Fruit fly (Drosophila melanogaster) whole organism, embryonic: ENCODE results near the gene CG3117.

ENCODE experiments used
- ATbp ChIP-seq: fragments of 200-800 bp; sonication (Bioruptor generic); optimal IDR thresholded peaks from 2 replicates; lab custom pipeline; 2017; ENCODE audit warnings: missing biosample characterization, mild to moderate bottlenecking, missing genetic modification characterization, missing genetic modification reagents
- Awh ChIP-seq: fragments of 200-800 bp; sonication (Bioruptor generic); IDR thresholded peaks from 2 replicates; pipeline ENCODE4, ENCODE4 v1.3.6; 2022; ENCODE audit warnings: missing biosample characterization, missing genetic modification characterization
- BtbVII ChIP-seq: fragments of 200-800 bp; sonication (Bioruptor generic); optimal IDR thresholded peaks from 3 replicates; lab custom pipeline; 2017; ENCODE audit warnings: missing biosample characterization, mild to moderate bottlenecking, missing genetic modification characterization
- CG14710 ChIP-seq: fragments of 200-800 bp; sonication (Bioruptor generic); optimal IDR thresholded peaks from 3 replicates; lab custom pipeline; 2019; ENCODE audit warnings: missing biosample characterization, mild to moderate bottlenecking, missing genetic modification characterization, moderate library complexity
- CG15011 ChIP-seq: fragments of 200-800 bp; sonication (Bioruptor generic); optimal IDR thresholded peaks from 3 replicates; lab custom pipeline; 2018; ENCODE audit warnings: missing biosample characterization, mild to moderate bottlenecking, missing genetic modification characterization
- CG15514 ChIP-seq: fragments of 200-800 bp; sonication (Bioruptor generic); optimal IDR thresholded peaks from 3 replicates; lab custom pipeline; 2017; ENCODE audit warnings: missing biosample characterization, missing genetic modification characterization, mild to moderate bottlenecking, moderate library complexity, missing genetic modification reagents
- CG15601 ChIP-seq: fragments of 200-800 bp; sonication (Bioruptor generic); optimal IDR thresholded peaks from 3 replicates; lab custom pipeline; 2019; ENCODE audit warnings: missing biosample characterization, mild to moderate bottlenecking, missing genetic modification characterization, moderate library complexity
- CG15696 ChIP-seq: fragments of 200-800 bp; sonication (Bioruptor generic); optimal IDR thresholded peaks from 2 replicates; lab custom pipeline; 2019; ENCODE audit warnings: missing biosample characterization, mild to moderate bottlenecking, missing genetic modification characterization, moderate library complexity
- CG1603 ChIP-seq: fragments of 200-800 bp; sonication (Bioruptor generic); optimal IDR thresholded peaks from 2 replicates; lab custom pipeline; 2019; ENCODE audit warnings: missing biosample characterization, mild to moderate bottlenecking, missing genetic modification characterization, moderate library complexity
- CG17186 ChIP-seq: fragments of 200-800 bp; sonication (Bioruptor generic); optimal IDR thresholded peaks from 3 replicates; lab custom pipeline; 2017; ENCODE audit warnings: missing biosample characterization, missing genetic modification reagents, missing genetic modification characterization
- CG17328 ChIP-seq: fragments of 200-800 bp; sonication (Bioruptor generic); IDR thresholded peaks from 2 replicates; pipeline ENCODE4 v1.3.6; 2022; ENCODE audit warnings: missing biosample characterization, missing genetic modification characterization
- CG17568 ChIP-seq: fragments of 200-800 bp; sonication (Bioruptor generic); optimal IDR thresholded peaks from 2 replicates; lab custom pipeline; 2018; ENCODE audit warnings: missing biosample characterization, mild to moderate bottlenecking, missing genetic modification characterization, moderate library complexity
- CG2678 ChIP-seq: fragments of 200-800 bp; sonication (Bioruptor generic); optimal IDR thresholded peaks from 3 replicates; lab custom pipeline; 2019; ENCODE audit warnings: missing biosample characterization, mild to moderate bottlenecking, missing genetic modification characterization, moderate library complexity
- CG2875 ChIP-seq: fragments of 200-800 bp; sonication (Bioruptor generic); optimal IDR thresholded peaks from 2 replicates; lab custom pipeline; 2017; ENCODE audit warnings: missing biosample characterization, mild to moderate bottlenecking, missing genetic modification characterization, missing genetic modification reagents
- CG3281 ChIP-seq: fragments of 200-800 bp; sonication (Bioruptor generic); optimal IDR thresholded peaks from 3 replicates; lab custom pipeline; 2017; ENCODE audit warnings: missing biosample characterization, mild to moderate bottlenecking, missing genetic modification characterization
- CG33557 ChIP-seq: fragments of 200-800 bp; sonication (Bioruptor generic); optimal IDR thresholded peaks from 2 replicates; lab custom pipeline; 2019; ENCODE audit warnings: missing biosample characterization, mild to moderate bottlenecking, missing genetic modification characterization, moderate library complexity
- CG3407 ChIP-seq: fragments of 200-800 bp; sonication (Bioruptor generic); optimal IDR thresholded peaks from 2 replicates; lab custom pipeline; 2018; ENCODE audit warnings: missing biosample characterization, mild to moderate bottlenecking, missing genetic modification characterization
- CG34376 ChIP-seq: fragments of 200-800 bp; sonication (Bioruptor generic); optimal IDR thresholded peaks from 2 replicates; lab custom pipeline; 2018; ENCODE audit warnings: missing biosample characterization, mild to moderate bottlenecking, missing genetic modification characterization
- CG3847 ChIP-seq: fragments of 200-800 bp; sonication (Bioruptor generic); IDR thresholded peaks from 2 replicates; pipeline ENCODE4 v1.3.6; 2022; ENCODE audit warnings: missing biosample characterization, missing genetic modification characterization
- CG4328 ChIP-seq: fragments of 200-800 bp; sonication (Bioruptor generic); optimal IDR thresholded peaks from 3 replicates; lab custom pipeline; 2017; ENCODE audit warnings: missing biosample characterization, missing genetic modification reagents, missing genetic modification characterization
- CG4424 ChIP-seq: fragments of 200-800 bp; sonication (Bioruptor generic); optimal IDR thresholded peaks from 3 replicates; lab custom pipeline; 2016; ENCODE audit warnings: missing biosample characterization, missing genetic modification characterization
- CG5180 ChIP-seq: fragments of 200-800 bp; sonication (Bioruptor generic); optimal IDR thresholded peaks from 3 replicates; lab custom pipeline; 2017; ENCODE audit warnings: missing biosample characterization, missing genetic modification characterization, mild to moderate bottlenecking, moderate library complexity, missing genetic modification reagents
- CG6813 ChIP-seq: fragments of 200-800 bp; sonication (Bioruptor generic); optimal IDR thresholded peaks from 2 replicates; lab custom pipeline; 2017; ENCODE audit warnings: missing biosample characterization, missing genetic modification characterization, mild to moderate bottlenecking, moderate library complexity, missing genetic modification reagents
- CG7987 ChIP-seq: fragments of 200-800 bp; sonication (Bioruptor generic); optimal IDR thresholded peaks from 2 replicates; lab custom pipeline; 2018; ENCODE audit warnings: missing biosample characterization, mild to moderate bottlenecking, missing genetic modification characterization, moderate library complexity
- CG9797 ChIP-seq: fragments of 200-800 bp; sonication (Bioruptor generic); optimal IDR thresholded peaks from 3 replicates; lab custom pipeline; 2018; ENCODE audit warnings: missing biosample characterization, mild to moderate bottlenecking, missing genetic modification characterization
- HLH3B ChIP-seq: fragments of 200-800 bp; sonication (Bioruptor generic); IDR thresholded peaks from 2 replicates; pipeline ENCODE4 v1.3.6; 2022; ENCODE audit warnings: missing biosample characterization, missing genetic modification characterization
- Kr ChIP-seq: fragments of 200-800 bp; sonication (Bioruptor generic); optimal IDR thresholded peaks from 2 replicates; lab custom pipeline; 2017; ENCODE audit warnings: missing biosample characterization, mild to moderate bottlenecking, missing genetic modification characterization
- Lim3 ChIP-seq: fragments of 200-800 bp; sonication (Bioruptor generic); IDR thresholded peaks from 2 replicates; pipeline ENCODE4 v1.3.6; 2022; ENCODE audit warnings: missing biosample characterization, missing genetic modification characterization
- Meics ChIP-seq: fragments of 200-800 bp; sonication (Bioruptor generic); optimal IDR thresholded peaks from 2 replicates; lab custom pipeline; 2017; ENCODE audit warnings: missing biosample characterization, mild to moderate bottlenecking, missing genetic modification characterization
- PHDP ChIP-seq: fragments of 200-800 bp; sonication (Bioruptor generic); optimal IDR thresholded peaks from 3 replicates; lab custom pipeline; 2018; ENCODE audit warnings: missing biosample characterization, mild to moderate bottlenecking, missing genetic modification characterization, moderate library complexity
- aop ChIP-seq: fragments of 200-800 bp; sonication (Bioruptor generic); IDR thresholded peaks from 2 replicates; pipeline ENCODE4 v1.3.6; 2022; ENCODE audit warnings: missing biosample characterization, missing genetic modification characterization
- chinmo ChIP-seq: fragments of 200-800 bp; sonication (Bioruptor generic); IDR thresholded peaks from 4 replicates; pipeline ENCODE4 v1.3.6; 2022; ENCODE audit warnings: missing biosample characterization, missing genetic modification characterization; ENCODE audit not compliant: partially characterized antibody
- dpn ChIP-seq, 2 experiments: fragments of 200-800 bp; sonication (Bioruptor generic); optimal IDR thresholded peaks; 3 replicates each; lab custom pipeline; 2016; ENCODE audit warnings: missing biosample characterization in 2 of 2, missing genetic modification characterization in 2 of 2
- ewg ChIP-seq: fragments of 200-800 bp; sonication (Bioruptor generic); optimal IDR thresholded peaks from 3 replicates; lab custom pipeline; 2017; ENCODE audit warnings: mild to moderate bottlenecking, missing biosample characterization, missing genetic modification reagents, missing genetic modification characterization
- fd102C ChIP-seq: fragments of 200-800 bp; sonication (Bioruptor generic); optimal IDR thresholded peaks from 2 replicates; lab custom pipeline; 2018; ENCODE audit warnings: missing biosample characterization, mild to moderate bottlenecking, missing genetic modification characterization, moderate library complexity
- jumu ChIP-seq: fragments of 200-800 bp; sonication (Bioruptor generic); optimal IDR thresholded peaks from 3 replicates; lab custom pipeline; 2016; ENCODE audit warnings: missing biosample characterization, missing genetic modification characterization
- klu ChIP-seq: fragments of 200-800 bp; sonication (Bioruptor generic); IDR thresholded peaks from 2 replicates; pipeline ENCODE4 v1.3.6; 2022; ENCODE audit warnings: missing biosample characterization, missing genetic modification characterization
- mirr ChIP-seq: fragments of 200-800 bp; sonication (Bioruptor generic); optimal IDR thresholded peaks from 3 replicates; lab custom pipeline; 2018; ENCODE audit warnings: missing biosample characterization, mild to moderate bottlenecking, missing genetic modification characterization
- pan ChIP-seq, 4 experiments: fragments of >200 bp in 3 of 4; fragments of 200-800 bp in 1 of 4; sonication (Bioruptor generic) in 1 of 4; optimal IDR thresholded peaks in 3 of 4; IDR thresholded peaks in 1 of 4; 2 replicates each; pipeline versions ENCODE4 v1.3.6 to Lab custom; 2017 to 2022; ENCODE audit warnings: missing biosample characterization in 2 of 4, missing genetic modification characterization in 2 of 4, mixed read lengths in 1 of 4
- pita ChIP-seq: fragments of 200-800 bp; sonication (Bioruptor generic); optimal IDR thresholded peaks from 2 replicates; lab custom pipeline; 2017; ENCODE audit warnings: missing biosample characterization, mild to moderate bottlenecking, missing genetic modification characterization
- schlank ChIP-seq: fragments of 200-800 bp; sonication (Bioruptor generic); optimal IDR thresholded peaks from 2 replicates; lab custom pipeline; 2018; ENCODE audit warnings: missing biosample characterization, mild to moderate bottlenecking, missing genetic modification characterization
- so ChIP-seq: fragments of 200-800 bp; sonication (Bioruptor generic); IDR thresholded peaks from 3 replicates; pipeline ENCODE4 v1.3.6; 2022; ENCODE audit warnings: missing biosample characterization, missing genetic modification characterization
- sqz ChIP-seq: fragments of 200-800 bp; sonication (Bioruptor generic); optimal IDR thresholded peaks from 3 replicates; lab custom pipeline; 2018; ENCODE audit warnings: missing biosample characterization, mild to moderate bottlenecking, missing genetic modification characterization
- sr ChIP-seq: fragments of 200-800 bp; sonication (Bioruptor generic); IDR thresholded peaks from 3 replicates; pipeline ENCODE4 v1.3.6; 2022; ENCODE audit warnings: missing biosample characterization, missing genetic modification characterization
- trh ChIP-seq: fragments of 200-800 bp; sonication (Bioruptor generic); optimal IDR thresholded peaks from 2 replicates; lab custom pipeline; 2016; ENCODE audit warnings: missing biosample characterization, missing genetic modification characterization
- unpg ChIP-seq: fragments of 200-800 bp; sonication (Bioruptor generic); optimal IDR thresholded peaks from 3 replicates; lab custom pipeline; 2018; ENCODE audit warnings: missing biosample characterization, mild to moderate bottlenecking, missing genetic modification characterization, moderate library complexity
- vvl ChIP-seq: fragments of 200-800 bp; sonication (Bioruptor generic); IDR thresholded peaks from 2 replicates; pipeline ENCODE4 v1.3.6; 2022; ENCODE audit warnings: missing biosample characterization, missing genetic modification characterization
- wek ChIP-seq: fragments of 200-800 bp; sonication (Bioruptor generic); optimal IDR thresholded peaks from 3 replicates; lab custom pipeline; 2018; ENCODE audit warnings: missing biosample characterization, mild to moderate bottlenecking, missing genetic modification characterization, moderate library complexity
- wor ChIP-seq: fragments of 200-800 bp; sonication (Bioruptor generic); IDR thresholded peaks from 2 replicates; pipeline ENCODE4 v1.3.6; 2022; ENCODE audit warnings: missing biosample characterization, missing genetic modification characterization

CG3117 gene

dm6 chr2L:2864601-2865000 lies 17.6 kb upstream of the CG3117 start (continued):
- TF ChIP-seq CG15514 (GFP tag; lab: Kevin White, UChicago) (peak; percentile 41), Awh (peak; percentile 24; the same call in 1 of the 2 replicates), CG15601 (tag; lab: Kevin White, UChicago) (peak; percentile 16), CG4328 (GFP tag; lab: Kevin White, UChicago) (peak; percentile 28), CG3407 (peak; percentile 20), CG34376 (GFP tag; lab: Kevin White, UChicago) (no peak), CG5180 (GFP tag; lab: Kevin White, UChicago) (peak; percentile 25), so (GFP tag; lab: Robert Waterston, UW) (no peak), wor (GFP tag; lab: Robert Waterston, UW) (no peak), CG17328 (GFP tag; lab: Robert Waterston, UW) (peak; percentile 20; the same call in 1 of the 2 replicates), pan (optimal IDR thresholded peaks at IDR 0.05; lab: Kevin White, UChicago) (no peak), pan (GFP tag; optimal IDR thresholded peaks at IDR 0.05 in 1 of 2, IDR thresholded peaks at IDR 0.05 in 1 of 2) (peak in 1 of 2 experiments; percentile 5), CG7987 (peak; percentile 57), HLH3B (GFP tag; lab: Robert Waterston, UW) (peak; percentile 18; the same call in 1 of the 2 replicates), CG9797 (GFP tag; lab: Kevin White, UChicago) (no peak), unpg (GFP tag; lab: Kevin White, UChicago) (peak; percentile 16), chinmo (GFP tag; lab: Robert Waterston, UW) (no peak), mirr (GFP tag; lab: Kevin White, UChicago) (peak; percentile 14), wek (GFP tag; lab: Kevin White, UChicago) (peak; percentile 90), CG17568 (peak; percentile 62), trh (GFP tag; lab: Kevin White, UChicago) (no peak), CG4424 (GFP tag; lab: Kevin White, UChicago) (no peak), ATbp (GFP tag; lab: Kevin White, UChicago) (peak; percentile 70), CG15011 (GFP tag; lab: Kevin White, UChicago) (peak; percentile 34), Lim3 (GFP tag; lab: Robert Waterston, UW) (no peak), ewg (GFP tag; lab: Kevin White, UChicago) (no peak), Meics (GFP tag; lab: Kevin White, UChicago) (peak; percentile 19), Kr (GFP tag; lab: Kevin White, UChicago) (peak; percentile 10), CG2678 (tag; lab: Kevin White, UChicago) (peak; percentile 34), vvl (GFP tag; lab: Robert Waterston, UW) (peak; percentile 40; the same call in 1 of the 2 replicates), CG33557 (GFP tag; lab: Kevin White, UChicago) (peak; percentile 21), CG1603 (tag; lab: Kevin White, UChicago) (peak; percentile 48), BtbVII (GFP tag; lab: Kevin White, UChicago) (peak; percentile 27), CG6813 (GFP tag; lab: Kevin White, UChicago) (peak; percentile 68), CG2875 (GFP tag; lab: Kevin White, UChicago) (peak; percentile 36), CG3847 (no peak), CG17186 (peak; percentile 14), CG3281 (GFP tag; lab: Kevin White, UChicago) (peak; percentile 14), fd102C (GFP tag; lab: Kevin White, UChicago) (peak; percentile 14), pita (GFP tag; lab: Kevin White, UChicago) (no peak), sqz (GFP tag; lab: Kevin White, UChicago) (peak; percentile 35), CG15696 (tag; lab: Kevin White, UChicago) (peak; percentile 2), CG14710 (tag; lab: Kevin White, UChicago) (peak; percentile 2), sr (GFP tag; lab: Robert Waterston, UW) (peak; percentile 21; the same call in 1 of the 3 replicates), PHDP (peak; percentile 24), schlank (tag; lab: Kevin White, UChicago) (no peak), jumu (GFP tag; lab: Kevin White, UChicago) (no peak), dpn (GFP tag; optimal IDR thresholded peaks at IDR 0.05; lab: Kevin White, UChicago) (no peak), klu (no peak), aop (GFP tag; lab: Robert Waterston, UW) (peak; percentile 11; the same call in 1 of the 2 replicates)
